Fruit fly (Drosophila melanogaster) whole organism, embryonic: ENCODE measurements around the gene PH4alphaNE3.

Experiments
- ATbp ChIP-seq: fragments of 200-800 bp; sonication (Bioruptor generic); optimal IDR thresholded peaks from 2 replicates; lab custom pipeline; 2017; ENCODE audit warnings: missing biosample characterization, mild to moderate bottlenecking, missing genetic modification characterization, missing genetic modification reagents
- Atf-2 ChIP-seq: fragments of 200-800 bp; sonication (Bioruptor generic); optimal IDR thresholded peaks from 2 replicates; lab custom pipeline; 2016; ENCODE audit warnings: missing biosample characterization, missing genetic modification characterization
- CG1024 ChIP-seq: fragments of 200-800 bp; sonication (Bioruptor generic); IDR thresholded peaks from 2 replicates; pipeline ENCODE4 v1.3.6; 2022; ENCODE audit warnings: missing biosample characterization, missing genetic modification characterization
- CG11085 ChIP-seq: fragments of 200-800 bp; sonication (Bioruptor generic); IDR thresholded peaks from 2 replicates; pipeline ENCODE4 v1.3.6; 2022; ENCODE audit warnings: missing biosample characterization, missing genetic modification characterization
- CG11247 ChIP-seq: fragments of 200-800 bp; sonication (Bioruptor generic); IDR thresholded peaks from 2 replicates; pipeline ENCODE4 v1.3.6; 2022; ENCODE audit warnings: missing biosample characterization, missing genetic modification characterization
- CG13775 ChIP-seq: fragments of 200-800 bp; sonication (Bioruptor generic); optimal IDR thresholded peaks from 3 replicates; lab custom pipeline; 2017; ENCODE audit warnings: missing biosample characterization, mild to moderate bottlenecking, missing genetic modification characterization
- CG15269 ChIP-seq: fragments of 200-800 bp; sonication (Bioruptor generic); optimal IDR thresholded peaks from 2 replicates; lab custom pipeline; 2018; ENCODE audit warnings: missing biosample characterization, mild to moderate bottlenecking, missing genetic modification characterization, moderate library complexity
- CG1602 ChIP-seq: fragments of 200-800 bp; sonication (Bioruptor generic); optimal IDR thresholded peaks from 3 replicates; lab custom pipeline; 2016; ENCODE audit warnings: missing biosample characterization, missing genetic modification characterization
- CG17186 ChIP-seq: fragments of 200-800 bp; sonication (Bioruptor generic); optimal IDR thresholded peaks from 3 replicates; lab custom pipeline; 2017; ENCODE audit warnings: missing biosample characterization, missing genetic modification reagents, missing genetic modification characterization
- CG18476 ChIP-seq: fragments of 200-800 bp; sonication (Bioruptor generic); optimal IDR thresholded peaks from 2 replicates; lab custom pipeline; 2016; ENCODE audit warnings: missing biosample characterization, mild to moderate bottlenecking, missing genetic modification characterization
- CG18619 ChIP-seq: fragments of 200-800 bp; sonication (Bioruptor generic); optimal IDR thresholded peaks from 3 replicates; lab custom pipeline; 2017; ENCODE audit warnings: missing biosample characterization, mild to moderate bottlenecking, missing genetic modification characterization
- CG2678 ChIP-seq: fragments of 200-800 bp; sonication (Bioruptor generic); optimal IDR thresholded peaks from 3 replicates; lab custom pipeline; 2019; ENCODE audit warnings: missing biosample characterization, mild to moderate bottlenecking, missing genetic modification characterization, moderate library complexity
- CG31388 ChIP-seq: fragments of 200-800 bp; sonication (Bioruptor generic); optimal IDR thresholded peaks from 2 replicates; lab custom pipeline; 2016; ENCODE audit warnings: missing biosample characterization, missing genetic modification characterization
- CG3163 ChIP-seq: fragments of 200-800 bp; sonication (Bioruptor generic); optimal IDR thresholded peaks from 3 replicates; lab custom pipeline; 2016; ENCODE audit warnings: missing biosample characterization, missing genetic modification characterization
- CG32767 ChIP-seq: fragments of 200-800 bp; sonication (Bioruptor generic); IDR thresholded peaks from 2 replicates; pipeline ENCODE4 v1.3.6; 2022; ENCODE audit warnings: missing biosample characterization, missing genetic modification characterization
- CG4328 ChIP-seq: fragments of 200-800 bp; sonication (Bioruptor generic); optimal IDR thresholded peaks from 3 replicates; lab custom pipeline; 2017; ENCODE audit warnings: missing biosample characterization, missing genetic modification reagents, missing genetic modification characterization
- CG4360 ChIP-seq: fragments of 200-800 bp; sonication (Bioruptor generic); IDR thresholded peaks from 2 replicates; pipeline ENCODE4 v1.3.6; 2022; ENCODE audit warnings: missing biosample characterization, missing genetic modification characterization
- CG5953 ChIP-seq: fragments of 200-800 bp; sonication (Bioruptor generic); IDR thresholded peaks from 2 replicates; pipeline ENCODE4 v1.3.6; 2022; ENCODE audit warnings: missing biosample characterization, missing genetic modification characterization
- CG6175 ChIP-seq: fragments of 200-800 bp; sonication (Bioruptor generic); IDR thresholded peaks from 3 replicates; pipeline ENCODE4 v1.3.6; 2022; ENCODE audit warnings: missing biosample characterization, missing genetic modification characterization
- CG9817 ChIP-seq: fragments of 200-800 bp; sonication (Bioruptor generic); optimal IDR thresholded peaks from 2 replicates; lab custom pipeline; 2018; ENCODE audit warnings: missing biosample characterization, mild to moderate bottlenecking, missing genetic modification characterization, moderate library complexity
- CG9932 ChIP-seq: fragments of 200-800 bp; sonication (Bioruptor generic); IDR thresholded peaks from 2 replicates; pipeline ENCODE4 v1.3.6; 2022; ENCODE audit warnings: missing biosample characterization, missing genetic modification characterization
- CTCF ChIP-seq: fragments of 200-800 bp; sonication (Bioruptor generic); optimal IDR thresholded peaks from 2 replicates; lab custom pipeline; 2017; ENCODE audit warnings: missing biosample characterization, mild to moderate bottlenecking, missing genetic modification characterization, moderate library complexity
- Chrac-16 ChIP-seq: fragments of 200-800 bp; sonication (Bioruptor generic); optimal IDR thresholded peaks from 3 replicates; lab custom pipeline; 2016; ENCODE audit warnings: missing biosample characterization, missing genetic modification characterization
- D19B ChIP-seq: fragments of 200-800 bp; sonication (Bioruptor generic); optimal IDR thresholded peaks from 2 replicates; lab custom pipeline; 2017; ENCODE audit warnings: missing biosample characterization, mild to moderate bottlenecking, missing genetic modification characterization
- Doc3 ChIP-seq: fragments of 200-800 bp; sonication (Bioruptor generic); IDR thresholded peaks from 3 replicates; pipeline ENCODE4 v1.3.6; 2022; ENCODE audit warnings: missing biosample characterization, missing genetic modification characterization; ENCODE audit not compliant: partially characterized antibody
- Lpt ChIP-seq: fragments of >200 bp; optimal IDR thresholded peaks from 2 replicates; lab custom pipeline; 2018; ENCODE audit warnings: missing biosample characterization, missing genetic modification characterization
- Mrtf ChIP-seq: fragments of 200-800 bp; sonication (Bioruptor generic); IDR thresholded peaks from 3 replicates; pipeline ENCODE4 v1.3.6; 2022; ENCODE audit warnings: missing biosample characterization, missing genetic modification characterization
- Nf-YC ChIP-seq: fragments of 200-800 bp; optimal IDR thresholded peaks from 3 replicates; lab custom pipeline; 2019; ENCODE audit warnings: missing biosample characterization, mild to moderate bottlenecking, missing genetic modification characterization, moderate library complexity
- Opbp ChIP-seq: fragments of 200-800 bp; sonication (Bioruptor generic); IDR thresholded peaks from 3 replicates; pipeline ENCODE4 v1.3.6; 2022; ENCODE audit warnings: missing biosample characterization, missing genetic modification characterization; ENCODE audit not compliant: partially characterized antibody
- bbx ChIP-seq: fragments of 200-800 bp; sonication (Bioruptor generic); IDR thresholded peaks from 2 replicates; pipeline ENCODE4 v1.3.6; 2022; ENCODE audit warnings: missing biosample characterization, missing genetic modification characterization; ENCODE audit not compliant: partially characterized antibody
- btn ChIP-seq: fragments of 200-800 bp; sonication (Bioruptor generic); optimal IDR thresholded peaks from 2 replicates; lab custom pipeline; 2016; ENCODE audit warnings: missing biosample characterization, missing genetic modification characterization
- dmrt99B ChIP-seq: fragments of 200-800 bp; sonication (Bioruptor generic); optimal IDR thresholded peaks from 2 replicates; lab custom pipeline; 2018; ENCODE audit warnings: missing biosample characterization, mild to moderate bottlenecking, missing genetic modification characterization, moderate library complexity
- emc ChIP-seq: fragments of 200-800 bp; sonication (Bioruptor generic); optimal IDR thresholded peaks from 2 replicates; lab custom pipeline; 2016; ENCODE audit warnings: missing biosample characterization, missing genetic modification characterization
- en ChIP-seq: fragments of 200-800 bp; sonication (Bioruptor generic); optimal IDR thresholded peaks from 2 replicates; lab custom pipeline; 2016; ENCODE audit warnings: missing biosample characterization, missing genetic modification characterization
- eve ChIP-seq, 2 experiments: fragments of >200 bp; optimal IDR thresholded peaks; 2 replicates each; lab custom pipeline; 2017; ENCODE audit warnings: missing biosample characterization in 2 of 2, missing genetic modification characterization in 2 of 2
- ewg ChIP-seq: fragments of 200-800 bp; sonication (Bioruptor generic); optimal IDR thresholded peaks from 3 replicates; lab custom pipeline; 2017; ENCODE audit warnings: mild to moderate bottlenecking, missing biosample characterization, missing genetic modification reagents, missing genetic modification characterization
- exex ChIP-seq: fragments of 200-800 bp; sonication (Bioruptor generic); optimal IDR thresholded peaks from 4 replicates; lab custom pipeline; 2018; ENCODE audit warnings: missing biosample characterization, mild to moderate bottlenecking, missing genetic modification characterization, moderate library complexity
- fd102C ChIP-seq: fragments of 200-800 bp; sonication (Bioruptor generic); optimal IDR thresholded peaks from 2 replicates; lab custom pipeline; 2018; ENCODE audit warnings: missing biosample characterization, mild to moderate bottlenecking, missing genetic modification characterization, moderate library complexity
- inv ChIP-seq: fragments of 200-800 bp; sonication (Bioruptor generic); IDR thresholded peaks from 2 replicates; pipeline ENCODE4 v1.3.6; 2022; ENCODE audit warnings: missing biosample characterization, missing genetic modification characterization; ENCODE audit not compliant: partially characterized antibody
- kah ChIP-seq: fragments of 200-800 bp; sonication (Bioruptor generic); optimal IDR thresholded peaks from 2 replicates; lab custom pipeline; 2018; ENCODE audit warnings: missing biosample characterization, mild to moderate bottlenecking, missing genetic modification characterization
- otp ChIP-seq: fragments of 200-800 bp; sonication (Bioruptor generic); IDR thresholded peaks from 3 replicates; pipeline ENCODE4, ENCODE4 v1.3.6; 2022; ENCODE audit warnings: missing biosample characterization, missing genetic modification characterization
- pb ChIP-seq: fragments of 200-800 bp; sonication (Bioruptor generic); optimal IDR thresholded peaks from 3 replicates; lab custom pipeline; 2016; ENCODE audit warnings: missing biosample characterization, missing genetic modification characterization
- prd ChIP-seq, 3 experiments: fragments of >200 bp in 2 of 3; fragments of 200-800 bp in 1 of 3; sonication (Bioruptor generic) in 1 of 3; optimal IDR thresholded peaks in 2 of 3; IDR thresholded peaks in 1 of 3; 2 replicates in 2 of 3; 3 replicates in 1 of 3; pipeline versions ENCODE4 v1.3.6 to Lab custom; 2017 to 2022; ENCODE audit warnings: missing biosample characterization in 1 of 3, missing genetic modification characterization in 1 of 3
- pzg ChIP-seq: fragments of 200-800 bp; sonication (Bioruptor generic); optimal IDR thresholded peaks from 3 replicates; lab custom pipeline; 2018; ENCODE audit warnings: missing biosample characterization, mild to moderate bottlenecking, missing genetic modification characterization, moderate library complexity
- sens-2 ChIP-seq: fragments of 200-800 bp; sonication (Bioruptor generic); IDR thresholded peaks from 2 replicates; pipeline ENCODE4 v1.3.6; 2022; ENCODE audit warnings: missing biosample characterization, missing genetic modification characterization
- stwl ChIP-seq: fragments of 200-800 bp; sonication (Bioruptor generic); optimal IDR thresholded peaks from 3 replicates; lab custom pipeline; 2018; ENCODE audit warnings: missing biosample characterization, mild to moderate bottlenecking, missing genetic modification characterization, moderate library complexity
- tup ChIP-seq: fragments of 200-800 bp; sonication (Bioruptor generic); optimal IDR thresholded peaks from 2 replicates; lab custom pipeline; 2016; ENCODE audit warnings: missing biosample characterization, mild to moderate bottlenecking, missing genetic modification characterization, moderate library complexity
- yki ChIP-seq: fragments of >200 bp; optimal IDR thresholded peaks from 3 replicates; lab custom pipeline; 2018

Gene PH4alphaNE3

dm6 chr3R:30600154-30601009, 3.6 kb upstream of the PH4alphaNE3 start (continued):
- 0 out of 3 replicates have a peak, but pooled peaks have one; percentile 24 for TF ChIP-seq Doc3
- TF ChIP-seq CG4328 (GFP tag; lab: Kevin White, UChicago) = peak; percentile 81
- TF ChIP-seq CG18476 (GFP tag; lab: Kevin White, UChicago) = peak; percentile 92
- TF ChIP-seq CG2678 (tag; lab: Kevin White, UChicago) = peak; percentile 93
- TF ChIP-seq Chrac-16 (GFP tag; lab: Kevin White, UChicago) = peak; percentile 87
- peak; percentile 74 for TF ChIP-seq pb
- peak; percentile 72 for TF ChIP-seq D19B (GFP tag; lab: Kevin White, UChicago)
- TF ChIP-seq Lpt (GFP tag; lab: Kevin White, UChicago) = no peak
- TF ChIP-seq CG31388 (GFP tag; lab: Kevin White, UChicago) = peak; percentile 88
- peak; percentile 87 for TF ChIP-seq CG1602
- peak; percentile 86 for TF ChIP-seq CG13775
- peak; percentile 69 for TF ChIP-seq CG4360
- peak; percentile 90 for TF ChIP-seq CG15269 (tag; lab: Kevin White, UChicago)
- peak; percentile 87 for TF ChIP-seq Mrtf (GFP tag; lab: Robert Waterston, UW)
- no peak for TF ChIP-seq yki (lab: Kevin White, UChicago)
- 0 out of 2 replicates have a peak, but pooled peaks have one; percentile 45 for TF ChIP-seq bbx (GFP tag; lab: Robert Waterston, UW)
- TF ChIP-seq ATbp (GFP tag; lab: Kevin White, UChicago) = peak; percentile 93
- peak; percentile 9 for TF ChIP-seq CG17186 (GFP tag; lab: Kevin White, UChicago)
- TF ChIP-seq CG6175 (GFP tag; lab: Robert Waterston, UW) = peak; percentile 86
- TF ChIP-seq tup (GFP tag; lab: Kevin White, UChicago) = peak; percentile 71
- peak; percentile 92 for TF ChIP-seq CG5953 (GFP tag; lab: Robert Waterston, UW)
- TF ChIP-seq Atf-2 (GFP tag; lab: Kevin White, UChicago) = peak; percentile 78
- TF ChIP-seq CG11247 (GFP tag; lab: Robert Waterston, UW) = peak; percentile 91
- 0 out of 2 replicates have a peak, but pooled peaks have one; percentile 31 for TF ChIP-seq inv (GFP tag; lab: Robert Waterston, UW)
- TF ChIP-seq CTCF (GFP tag; lab: Kevin White, UChicago) = peak; percentile 27
- TF ChIP-seq Nf-YC (tag; lab: Kevin White, UChicago) = peak; percentile 76
- peak in 1 of 2 experiments; percentile 94 for TF ChIP-seq eve (GFP tag; optimal IDR thresholded peaks at IDR 0.05; lab: Kevin White, UChicago)
- peak; percentile 58 for TF ChIP-seq btn (GFP tag; lab: Kevin White, UChicago)
- peak; percentile 79 for TF ChIP-seq CG3163
- TF ChIP-seq sens-2 (GFP tag; lab: Robert Waterston, UW) = peak; percentile 91
- no peak for TF ChIP-seq Opbp (GFP tag; lab: Robert Waterston, UW)
- TF ChIP-seq ewg (GFP tag; lab: Kevin White, UChicago) = peak; percentile 78
- peak; percentile 93 for TF ChIP-seq dmrt99B (tag; lab: Kevin White, UChicago)
- TF ChIP-seq emc (GFP tag; lab: Kevin White, UChicago) = peak; percentile 81
- TF ChIP-seq CG9817 (tag; lab: Kevin White, UChicago) = peak; percentile 89
- peak; percentile 31 for TF ChIP-seq exex (tag; lab: Kevin White, UChicago)
- TF ChIP-seq stwl (tag; lab: Kevin White, UChicago) = peak; percentile 25
- TF ChIP-seq CG18619 (GFP tag; lab: Kevin White, UChicago) = peak; percentile 81
- TF ChIP-seq pzg (GFP tag; lab: Kevin White, UChicago) = peak; percentile 2
- TF ChIP-seq CG11085 = peak; percentile 84
- peak; percentile 89 for TF ChIP-seq CG1024 (GFP tag; lab: Robert Waterston, UW)
- TF ChIP-seq otp (GFP tag; lab: Robert Waterston, UW) = peak; percentile 93
- TF ChIP-seq en = peak; percentile 30
- no peak for TF ChIP-seq prd (optimal IDR thresholded peaks at IDR 0.05; lab: Kevin White, UChicago)
- TF ChIP-seq prd (GFP tag; IDR thresholded peaks at IDR 0.05; lab: Robert Waterston, UW) = peak; percentile 93
- peak; percentile 56 for TF ChIP-seq fd102C (GFP tag; lab: Kevin White, UChicago)
- peak; percentile 87 for TF ChIP-seq CG9932 (GFP tag; lab: Robert Waterston, UW)
- TF ChIP-seq kah (GFP tag; lab: Kevin White, UChicago) = peak; percentile 70
- peak; percentile 89 for TF ChIP-seq CG32767 (GFP tag; lab: Robert Waterston, UW)
